Worm (Caenorhabditis elegans) whole organism, late embryonic: ENCODE results near the gene F56D6.13.
"Not testable (repeated sequence)": the region's sequence is repeated elsewhere in the genome, so short reads cannot be mapped to it uniquely, and the experiment has no call there.

Experiments
- C08G9.2 ChIP-seq: sonication (generic microtip); optimal IDR thresholded peaks from 2 replicates; lab custom pipeline; 2016; ENCODE audit warnings: mild to moderate bottlenecking, missing genetic modification characterization, moderate library complexity, missing compliant biosample characterization
- C38D4.7 ChIP-seq: fragments of 200-800 bp; sonication (Bioruptor generic); optimal IDR thresholded peaks from 2 replicates; lab custom pipeline; 2018; ENCODE audit warnings: mild to moderate bottlenecking, missing genetic modification characterization, moderate library complexity, missing compliant biosample characterization
- F13H6.1 ChIP-seq: sonication (generic microtip); optimal IDR thresholded peaks from 2 replicates; lab custom pipeline; 2016; ENCODE audit warnings: missing genetic modification characterization, missing compliant biosample characterization
- T23F11.4 ChIP-seq: fragments of 200-800 bp; sonication (Bioruptor generic); optimal IDR thresholded peaks from 2 replicates; lab custom pipeline; 2018; ENCODE audit warnings: mild to moderate bottlenecking, missing genetic modification characterization, missing compliant biosample characterization
- ama-1 ChIP-seq: fragments of 150-350 bp; optimal IDR thresholded peaks from 2 replicates; lab custom pipeline; 2014
- ceh-14 ChIP-seq: sonication (generic microtip); optimal IDR thresholded peaks from 2 replicates; lab custom pipeline; 2016; ENCODE audit warnings: missing genotype, missing genetic modification characterization, missing compliant biosample characterization
- ceh-18 ChIP-seq: sonication (generic microtip); optimal IDR thresholded peaks from 2 replicates; lab custom pipeline; 2016; ENCODE audit warnings: missing genetic modification characterization, missing compliant biosample characterization
- ceh-19 ChIP-seq: fragments of 200-800 bp; sonication (Bioruptor generic); optimal IDR thresholded peaks from 2 replicates; lab custom pipeline; 2018; ENCODE audit warnings: mild to moderate bottlenecking, missing genetic modification characterization, missing compliant biosample characterization
- ceh-22 ChIP-seq: sonication (generic microtip); optimal IDR thresholded peaks from 2 replicates; lab custom pipeline; 2017; ENCODE audit warnings: missing biosample characterization, missing genetic modification characterization
- ceh-30 ChIP-seq: fragments of 150-350 bp; optimal IDR thresholded peaks from 2 replicates; lab custom pipeline; 2014; ENCODE audit warnings: missing biosample characterization, missing genetic modification characterization
- ceh-34 ChIP-seq: sonication (generic microtip); optimal IDR thresholded peaks from 2 replicates; lab custom pipeline; 2016; ENCODE audit warnings: mild to moderate bottlenecking, missing genetic modification characterization, missing compliant biosample characterization
- ceh-45 ChIP-seq: fragments of 200-800 bp; sonication (Bioruptor generic); IDR thresholded peaks from 2 replicates; pipeline ENCODE4 v1.3.6; 2022; ENCODE audit warnings: missing genetic modification reagents, missing genetic modification characterization, missing compliant biosample characterization
- ceh-6 ChIP-seq: fragments of 200-800 bp; sonication (Bioruptor generic); optimal IDR thresholded peaks from 2 replicates; lab custom pipeline; 2018; ENCODE audit warnings: mild to moderate bottlenecking, missing genetic modification characterization, missing compliant biosample characterization
- ceh-9 ChIP-seq: sonication (generic microtip); optimal IDR thresholded peaks from 2 replicates; lab custom pipeline; 2016; ENCODE audit warnings: mild to moderate bottlenecking, missing genetic modification characterization, inconsistent platforms, missing compliant biosample characterization
- dmd-4 ChIP-seq: sonication (generic microtip); optimal IDR thresholded peaks from 2 replicates; lab custom pipeline; 2016; ENCODE audit warnings: borderline replicate concordance, missing genetic modification characterization, missing compliant biosample characterization
- dve-1 ChIP-seq: sonication (generic microtip); optimal IDR thresholded peaks from 2 replicates; lab custom pipeline; 2017; ENCODE audit warnings: antibody characterized with exemption, mild to moderate bottlenecking, missing genetic modification characterization, missing compliant biosample characterization
- elt-2 ChIP-seq: sonication (generic microtip); optimal IDR thresholded peaks from 2 replicates; lab custom pipeline; 2016; ENCODE audit warnings: missing genetic modification reagents, missing genetic modification characterization, missing compliant biosample characterization
- gmeb-2 ChIP-seq: sonication (generic microtip); optimal IDR thresholded peaks from 2 replicates; lab custom pipeline; 2016; ENCODE audit warnings: missing genetic modification characterization, inconsistent platforms, missing compliant biosample characterization
- hlh-13 ChIP-seq: fragments of 200-800 bp; sonication (Bioruptor generic); optimal IDR thresholded peaks from 2 replicates; lab custom pipeline; 2018; ENCODE audit warnings: mild to moderate bottlenecking, missing genetic modification characterization, missing compliant biosample characterization
- hlh-15 ChIP-seq: sonication (generic microtip); optimal IDR thresholded peaks from 2 replicates; lab custom pipeline; 2016; ENCODE audit warnings: missing genetic modification characterization, missing compliant biosample characterization
- hlh-6 ChIP-seq: sonication (generic microtip); optimal IDR thresholded peaks from 2 replicates; lab custom pipeline; 2016; ENCODE audit warnings: missing genotype, missing genetic modification characterization, missing compliant biosample characterization
- lin-11 ChIP-seq: fragments of 200-800 bp; sonication (Bioruptor generic); optimal IDR thresholded peaks from 2 replicates; lab custom pipeline; 2018; ENCODE audit warnings: mild to moderate bottlenecking, missing genetic modification characterization, missing compliant biosample characterization
- nfya-1 ChIP-seq: sonication (generic microtip); optimal IDR thresholded peaks from 2 replicates; lab custom pipeline; 2017; ENCODE audit warnings: missing genetic modification characterization, mild to moderate bottlenecking, missing compliant biosample characterization, antibody characterized with exemption, moderate library complexity
- nhr-232 ChIP-seq: sonication (generic microtip); optimal IDR thresholded peaks from 2 replicates; lab custom pipeline; 2016; ENCODE audit warnings: missing genetic modification characterization, missing compliant biosample characterization
- npax-4 ChIP-seq: sonication (generic microtip); optimal IDR thresholded peaks from 2 replicates; lab custom pipeline; 2016; ENCODE audit warnings: missing genetic modification characterization, missing compliant biosample characterization
- pag-3 ChIP-seq: sonication (generic microtip); optimal IDR thresholded peaks from 2 replicates; lab custom pipeline; 2016; ENCODE audit warnings: missing compliant biosample characterization, missing genetic modification characterization, borderline replicate concordance
- pax-1 ChIP-seq: fragments of 150-350 bp; optimal IDR thresholded peaks from 2 replicates; lab custom pipeline; 2014; ENCODE audit warnings: missing biosample characterization, missing genetic modification characterization
- pha-2 ChIP-seq: sonication (generic microtip); optimal IDR thresholded peaks from 2 replicates; lab custom pipeline; 2017; ENCODE audit warnings: mild to moderate bottlenecking, missing genetic modification characterization, missing compliant biosample characterization
- pha-4 ChIP-seq: fragments of 150-350 bp; optimal IDR thresholded peaks from 2 replicates; lab custom pipeline; 2018; ENCODE audit warnings: missing biosample characterization, missing genetic modification reagents, missing genetic modification characterization
- pqm-1 ChIP-seq: sonication (generic microtip); optimal IDR thresholded peaks from 2 replicates; lab custom pipeline; 2016; ENCODE audit warnings: missing genetic modification characterization, missing compliant biosample characterization
- pros-1 ChIP-seq: fragments of 150-350 bp; optimal IDR thresholded peaks from 2 replicates; lab custom pipeline; 2014; ENCODE audit warnings: missing biosample characterization, missing genetic modification reagents, missing genetic modification characterization
- rnt-1 ChIP-seq: sonication (generic microtip); optimal IDR thresholded peaks from 2 replicates; lab custom pipeline; 2016; ENCODE audit warnings: missing genetic modification characterization, missing compliant biosample characterization
- sdc-2 ChIP-seq: sonication (generic microtip); optimal IDR thresholded peaks from 2 replicates; lab custom pipeline; 2016; ENCODE audit warnings: missing genotype, missing genetic modification characterization, missing compliant biosample characterization
- sox-2 ChIP-seq: fragments of 200-800 bp; sonication (Bioruptor generic); IDR thresholded peaks from 2 replicates; pipeline ENCODE4 v1.3.6; 2022; ENCODE audit warnings: missing genetic modification reagents, missing genetic modification characterization, missing compliant biosample characterization
- sox-4 ChIP-seq: sonication (generic microtip); optimal IDR thresholded peaks from 2 replicates; lab custom pipeline; 2017; ENCODE audit warnings: mild to moderate bottlenecking, missing genetic modification characterization, inconsistent platforms, missing compliant biosample characterization
- unc-42 ChIP-seq: sonication (generic microtip); optimal IDR thresholded peaks from 2 replicates; lab custom pipeline; 2016; ENCODE audit warnings: missing genotype, missing genetic modification characterization, missing compliant biosample characterization
- unc-86 ChIP-seq: sonication (generic microtip); optimal IDR thresholded peaks from 2 replicates; lab custom pipeline; 2016; ENCODE audit warnings: missing genetic modification characterization, missing compliant biosample characterization

The F56D6.13 gene

ce11 chrIV:3919506-3919905 lies 10.3 kb downstream of the F56D6.13 start, which contains the start of gene srz-19:
TSS of gene srz-19 (plus strand) at chrIV:3919806.
- TF ChIP-seq sdc-2 (tag; lab: Kevin White, UChicago) (no peak), ceh-34 (tag; lab: Kevin White, UChicago) (no peak), dve-1 (no peak), ceh-9 (tag; lab: Kevin White, UChicago) (no peak), ceh-6 (GFP tag; lab: Kevin White, UChicago) (no peak), dmd-4 (no peak), pha-2 (tag; lab: Kevin White, UChicago) (no peak), ceh-22 (no peak), lin-11 (tag; lab: Kevin White, UChicago) (no peak), C08G9.2 (tag; lab: Kevin White, UChicago) (no peak), ceh-14 (tag; lab: Kevin White, UChicago) (no peak), ceh-45 (GFP tag; lab: Robert Waterston, UW) (no peak), ama-1 (no peak), nhr-232 (tag; lab: Kevin White, UChicago) (no peak)

- no peak for TF ChIP-seq ceh-14 (tag; lab: Kevin White, UChicago)
- no peak for TF ChIP-seq nfya-1
- no peak for TF ChIP-seq hlh-13 (GFP tag; lab: Kevin White, UChicago)
- no peak for TF ChIP-seq C08G9.2 (tag; lab: Kevin White, UChicago)
Observed at ce11 chrIV:3921898-3922297, 12.7 kb downstream of the F56D6.13 start, which contains the start of gene clec-67. TSS of gene clec-67 (plus strand) at chrIV:3922165.

ce11 chrIV:3926117-3926516 lies 16.9 kb downstream of the F56D6.13 start, which contains the start of gene clec-68:
TSS of gene clec-68 (plus strand) at chrIV:3926417.
- no peak for TF ChIP-seq pha-2 (tag; lab: Kevin White, UChicago)
- no peak for TF ChIP-seq ceh-18 (tag; lab: Kevin White, UChicago)
- TF ChIP-seq ceh-34 (tag; lab: Kevin White, UChicago), result no peak
- TF ChIP-seq sdc-2 (tag; lab: Kevin White, UChicago), result no peak
- no peak for TF ChIP-seq C08G9.2 (tag; lab: Kevin White, UChicago)
- no peak for TF ChIP-seq gmeb-2 (tag; lab: Kevin White, UChicago)
- TF ChIP-seq hlh-15, result no peak
- TF ChIP-seq ceh-9 (tag; lab: Kevin White, UChicago), result no peak
- no peak for TF ChIP-seq unc-42 (tag; lab: Kevin White, UChicago)
- no peak for TF ChIP-seq pha-4
- no peak for TF ChIP-seq ceh-30 (tag; lab: Kevin White, UChicago)
- TF ChIP-seq pag-3 (tag; lab: Kevin White, UChicago), result no peak
- no peak for TF ChIP-seq rnt-1 (tag; lab: Kevin White, UChicago)
- TF ChIP-seq dve-1, result no peak
- TF ChIP-seq npax-4, result no peak

ce11 chrIV:3932408-3932807 lies 23.2 kb downstream of the F56D6.13 start, which contains the start of gene clec-70:
TSS of gene clec-70 (plus strand) at chrIV:3932708.
- TF ChIP-seq F13H6.1, unc-86, pros-1 (tag; lab: Kevin White, UChicago): not testable (repeated sequence)

ce11 chrIV:3937097-3937496 lies 27.9 kb downstream of the F56D6.13 start, which contains the start of gene clec-71:
TSS of gene clec-71 (plus strand) at chrIV:3937458.
- no peak for TF ChIP-seq elt-2
- no peak for TF ChIP-seq sox-4
- TF ChIP-seq pqm-1 (tag; lab: Kevin White, UChicago), result no peak
- no peak for TF ChIP-seq nfya-1
- no peak for TF ChIP-seq sox-2 (GFP tag; lab: Robert Waterston, UW)
- no peak for TF ChIP-seq hlh-15
- no peak for TF ChIP-seq C38D4.7 (GFP tag; lab: Kevin White, UChicago)
- TF ChIP-seq dve-1, result no peak
- no peak for TF ChIP-seq hlh-13 (GFP tag; lab: Kevin White, UChicago)
- TF ChIP-seq hlh-6 (tag; lab: Kevin White, UChicago), result no peak
- no peak for TF ChIP-seq T23F11.4 (GFP tag; lab: Kevin White, UChicago)
- no peak for TF ChIP-seq pros-1 (tag; lab: Kevin White, UChicago)
- no peak for TF ChIP-seq dmd-4
- no peak for TF ChIP-seq pax-1 (tag; lab: Kevin White, UChicago)
- TF ChIP-seq ceh-19 (GFP tag; lab: Kevin White, UChicago), result no peak
- TF ChIP-seq rnt-1 (tag; lab: Kevin White, UChicago), result no peak
- no peak for TF ChIP-seq ceh-14 (tag; lab: Kevin White, UChicago)
